Worm (Caenorhabditis elegans) whole organism, mixed stage, embryonic: Measurements from ENCODE around the gene F46C5.6.

Experiments
- M03D4.4 ChIP-seq: sonication (generic microtip); optimal IDR thresholded peaks from 2 replicates; lab custom pipeline; 2017; ENCODE audit warnings: mild to moderate bottlenecking, missing genetic modification characterization, missing compliant biosample characterization
- bed-3 ChIP-seq: fragments of 200-800 bp; sonication (Bioruptor generic); optimal IDR thresholded peaks from 3 replicates; lab custom pipeline; 2018; ENCODE audit warnings: mild to moderate bottlenecking, missing genetic modification characterization, moderate library complexity, missing compliant biosample characterization
- blmp-1 ChIP-seq: fragments of 150-350 bp; optimal IDR thresholded peaks from 2 replicates; lab custom pipeline; 2014; ENCODE audit warnings: missing biosample characterization, missing genetic modification characterization
- ceh-39 ChIP-seq: fragments of 150-350 bp; optimal IDR thresholded peaks from 2 replicates; lab custom pipeline; 2014; ENCODE audit warnings: missing biosample characterization, missing genetic modification characterization
- ceh-43 ChIP-seq: fragments of 200-800 bp; sonication (Bioruptor generic); optimal IDR thresholded peaks from 2 replicates; lab custom pipeline; 2018; ENCODE audit warnings: mild to moderate bottlenecking, missing genetic modification characterization, moderate library complexity, missing compliant biosample characterization
- ceh-83 ChIP-seq: fragments of 200-800 bp; sonication (Bioruptor generic); optimal IDR thresholded peaks from 2 replicates; lab custom pipeline; 2018; ENCODE audit warnings: mild to moderate bottlenecking, missing genetic modification characterization, missing compliant biosample characterization
- ces-1 ChIP-seq: fragments of 150-350 bp; optimal IDR thresholded peaks from 2 replicates; lab custom pipeline; 2014; ENCODE audit warnings: missing biosample characterization, missing genetic modification reagents, missing genetic modification characterization
- drap-1 ChIP-seq: fragments of 200-800 bp; sonication (Bioruptor generic); optimal IDR thresholded peaks from 3 replicates; lab custom pipeline; 2018; ENCODE audit warnings: mild to moderate bottlenecking, missing genetic modification characterization, missing compliant biosample characterization
- elt-1 ChIP-seq: sonication (generic microtip); optimal IDR thresholded peaks from 2 replicates; lab custom pipeline; 2017; ENCODE audit warnings: missing genetic modification characterization, mild to moderate bottlenecking, missing compliant biosample characterization, antibody characterized with exemption, moderate library complexity, borderline replicate concordance; ENCODE audit not compliant: insufficient read depth
- elt-3 ChIP-seq: fragments of 150-350 bp; optimal IDR thresholded peaks from 2 replicates; lab custom pipeline; 2014; ENCODE audit warnings: missing biosample characterization, missing genetic modification characterization
- flh-1 ChIP-seq: fragments of 200-800 bp; sonication (Bioruptor generic); optimal IDR thresholded peaks from 2 replicates; lab custom pipeline; 2018; ENCODE audit warnings: mild to moderate bottlenecking, missing genetic modification characterization, moderate library complexity, missing compliant biosample characterization
- hlh-1 ChIP-seq: fragments of 150-350 bp; optimal IDR thresholded peaks from 2 replicates; lab custom pipeline; 2014; ENCODE audit warnings: missing biosample characterization, missing genetic modification reagents, missing genetic modification characterization
- lin-13 ChIP-seq: fragments of 150-350 bp; optimal IDR thresholded peaks from 2 replicates; lab custom pipeline; 2014; ENCODE audit warnings: missing biosample characterization, missing genetic modification characterization
- lin-32 ChIP-seq: fragments of 200-800 bp; sonication (Bioruptor generic); optimal IDR thresholded peaks from 2 replicates; lab custom pipeline; 2018; ENCODE audit warnings: mild to moderate bottlenecking, missing genetic modification characterization, missing compliant biosample characterization
- lsy-2 ChIP-seq: fragments of 150-350 bp; optimal IDR thresholded peaks from 2 replicates; lab custom pipeline; 2014; ENCODE audit warnings: missing biosample characterization, missing genetic modification characterization
- mab-5 ChIP-seq: fragments of 150-350 bp; optimal IDR thresholded peaks from 2 replicates; lab custom pipeline; 2014; ENCODE audit warnings: missing biosample characterization, missing genetic modification characterization
- mep-1 ChIP-seq: fragments of 150-350 bp; optimal IDR thresholded peaks from 2 replicates; lab custom pipeline; 2017; ENCODE audit warnings: missing biosample characterization, missing genetic modification reagents, missing genetic modification characterization, inconsistent platforms
- mls-2 ChIP-seq: sonication (generic microtip); optimal IDR thresholded peaks from 2 replicates; lab custom pipeline; 2016; ENCODE audit warnings: mild to moderate bottlenecking, missing genetic modification characterization, moderate library complexity, missing compliant biosample characterization
- nhr-12 ChIP-seq: fragments of 150-350 bp; optimal IDR thresholded peaks from 2 replicates; lab custom pipeline; 2014; ENCODE audit warnings: missing biosample characterization, missing genetic modification characterization
- nhr-237 ChIP-seq: fragments of 150-350 bp; optimal IDR thresholded peaks from 2 replicates; lab custom pipeline; 2014; ENCODE audit warnings: missing biosample characterization, missing genetic modification characterization
- nhr-28 ChIP-seq: fragments of 150-350 bp; optimal IDR thresholded peaks from 2 replicates; lab custom pipeline; 2014; ENCODE audit warnings: missing biosample characterization, missing genetic modification characterization
- nhr-76 ChIP-seq: sonication (generic microtip); optimal IDR thresholded peaks from 2 replicates; lab custom pipeline; 2017; ENCODE audit warnings: missing biosample characterization, missing genetic modification characterization
- pha-4 ChIP-seq: fragments of 150-350 bp; optimal IDR thresholded peaks from 2 replicates; lab custom pipeline; 2018; ENCODE audit warnings: missing biosample characterization, missing genetic modification reagents, missing genetic modification characterization
- sem-2 ChIP-seq: fragments of 200-800 bp; sonication (Bioruptor generic); optimal IDR thresholded peaks from 2 replicates; lab custom pipeline; 2018; ENCODE audit warnings: mild to moderate bottlenecking, missing genetic modification characterization, missing compliant biosample characterization
- snpc-4 ChIP-seq: fragments of 150-350 bp; optimal IDR thresholded peaks from 2 replicates; lab custom pipeline; 2014; ENCODE audit warnings: missing biosample characterization, missing genetic modification characterization
- sptf-1 ChIP-seq: sonication (generic microtip); optimal IDR thresholded peaks from 2 replicates; lab custom pipeline; 2017; ENCODE audit warnings: mild to moderate bottlenecking, missing genetic modification characterization, moderate library complexity, missing compliant biosample characterization
- tbx-8 ChIP-seq: fragments of 200-800 bp; sonication (Bioruptor generic); optimal IDR thresholded peaks from 2 replicates; lab custom pipeline; 2018; ENCODE audit warnings: mild to moderate bottlenecking, missing genetic modification characterization, moderate library complexity, missing compliant biosample characterization
- unc-120 ChIP-seq: sonication (generic microtip); optimal IDR thresholded peaks from 2 replicates; lab custom pipeline; 2017; ENCODE audit warnings: missing genetic modification characterization, missing compliant biosample characterization; ENCODE audit not compliant: poor library complexity, severe bottlenecking
- ztf-11 ChIP-seq: fragments of 150-350 bp; optimal IDR thresholded peaks from 2 replicates; lab custom pipeline; 2014; ENCODE audit warnings: missing biosample characterization, missing genetic modification characterization

F46C5.6 gene

ce11 chrII:8800830-8801229 lies 43.5 kb downstream of the F46C5.6 start, which contains the start of gene appg-2:
Gene appg-2, plus strand, starts transcription at chrII:8801130.
- TF ChIP-seq mab-5 (tag; lab: Kevin White, UChicago) (no peak), snpc-4 (tag; lab: Kevin White, UChicago) (no peak), lin-13 (no peak), hlh-1 (tag; lab: Kevin White, UChicago) (no peak), ceh-83 (GFP tag; lab: Kevin White, UChicago) (no peak), ces-1 (GFP tag; lab: Kevin White, UChicago) (no peak), mls-2 (tag; lab: Kevin White, UChicago) (no peak)

- TF ChIP-seq lin-13, result no peak
- TF ChIP-seq flh-1 (GFP tag; lab: Kevin White, UChicago), result no peak
- no peak for TF ChIP-seq nhr-12 (tag; lab: Kevin White, UChicago)
- no peak for TF ChIP-seq M03D4.4
- no peak for TF ChIP-seq tbx-8 (GFP tag; lab: Kevin White, UChicago)
- TF ChIP-seq mls-2 (tag; lab: Kevin White, UChicago), result no peak
- no peak for TF ChIP-seq ceh-83 (GFP tag; lab: Kevin White, UChicago)
- no peak for TF ChIP-seq elt-3
- TF ChIP-seq sem-2 (GFP tag; lab: Kevin White, UChicago), result no peak
- TF ChIP-seq lsy-2, result no peak
- TF ChIP-seq ces-1 (GFP tag; lab: Kevin White, UChicago), result no peak
- no peak for TF ChIP-seq ceh-39 (tag; lab: Kevin White, UChicago)
- no peak for TF ChIP-seq sptf-1
- no peak for TF ChIP-seq ztf-11 (tag; lab: Kevin White, UChicago)
- TF ChIP-seq mab-5 (tag; lab: Kevin White, UChicago), result no peak
- TF ChIP-seq bed-3 (GFP tag; lab: Kevin White, UChicago), result no peak
- no peak for TF ChIP-seq nhr-76 (tag; lab: Kevin White, UChicago)
- TF ChIP-seq drap-1 (GFP tag; lab: Kevin White, UChicago), result no peak
- no peak for TF ChIP-seq nhr-28
- no peak for TF ChIP-seq elt-1 (tag; lab: Kevin White, UChicago)
Measured at ce11 chrII:8799725-8800124, 44.6 kb downstream of the F46C5.6 start.

ce11 chrII:8796391-8796790 lies 47.9 kb downstream of the F46C5.6 start:
- TF ChIP-seq tbx-8 (GFP tag; lab: Kevin White, UChicago) (no peak), ces-1 (GFP tag; lab: Kevin White, UChicago) (peak; percentile 56)

- TF ChIP-seq pha-4 (no peak), nhr-237 (tag; lab: Kevin White, UChicago) (no peak), lsy-2 (no peak), M03D4.4 (no peak), ces-1 (GFP tag; lab: Kevin White, UChicago) (no peak), unc-120 (tag; lab: Kevin White, UChicago) (no peak), flh-1 (GFP tag; lab: Kevin White, UChicago) (no peak), snpc-4 (tag; lab: Kevin White, UChicago) (no peak), ceh-39 (tag; lab: Kevin White, UChicago) (no peak), drap-1 (GFP tag; lab: Kevin White, UChicago) (no peak), ztf-11 (tag; lab: Kevin White, UChicago) (no peak), mep-1 (tag; lab: Kevin White, UChicago) (no peak), elt-1 (tag; lab: Kevin White, UChicago) (no peak), sptf-1 (no peak), lin-13 (no peak), tbx-8 (GFP tag; lab: Kevin White, UChicago) (no peak), elt-3 (no peak), blmp-1 (tag; lab: Kevin White, UChicago) (no peak), lin-32 (GFP tag; lab: Kevin White, UChicago) (no peak)
Measured at ce11 chrII:8795227-8795626, 49.1 kb downstream of the F46C5.6 start.

- TF ChIP-seq ceh-39 (tag; lab: Kevin White, UChicago) (no peak), ceh-43 (GFP tag; lab: Kevin White, UChicago) (no peak), ces-1 (GFP tag; lab: Kevin White, UChicago) (no peak), lin-13 (no peak), lsy-2 (no peak), unc-120 (tag; lab: Kevin White, UChicago) (no peak), blmp-1 (tag; lab: Kevin White, UChicago) (no peak), elt-1 (tag; lab: Kevin White, UChicago) (no peak), sptf-1 (no peak), nhr-28 (no peak), nhr-12 (tag; lab: Kevin White, UChicago) (no peak), pha-4 (no peak), lin-32 (GFP tag; lab: Kevin White, UChicago) (no peak)
- TF ChIP-seq, all 35 proteins: peak for 0
Measured at ce11 chrII:8794072-8794471, 50.2 kb downstream of the F46C5.6 start, which contains the start of gene F07H5.7. Gene F07H5.7, minus strand, starts transcription at chrII:8794172.
